Fruit fly (Drosophila melanogaster) whole organism, embryonic: ENCODE results near the gene Bhmt.

Experiments
- Asciz ChIP-seq: fragments of 200-800 bp; sonication (Bioruptor generic); optimal IDR thresholded peaks from 2 replicates; lab custom pipeline; 2017; ENCODE audit warnings: missing biosample characterization, mild to moderate bottlenecking, missing genetic modification characterization, missing genetic modification reagents
- Blimp-1 ChIP-seq: fragments of 200-800 bp; sonication (Bioruptor generic); optimal IDR thresholded peaks from 3 replicates; lab custom pipeline; 2018; ENCODE audit warnings: missing biosample characterization, missing genetic modification characterization, mild to moderate bottlenecking, moderate library complexity, missing genetic modification reagents
- BtbVII ChIP-seq: fragments of 200-800 bp; sonication (Bioruptor generic); optimal IDR thresholded peaks from 3 replicates; lab custom pipeline; 2017; ENCODE audit warnings: missing biosample characterization, mild to moderate bottlenecking, missing genetic modification characterization
- CG10959 ChIP-seq: fragments of 200-800 bp; sonication (Bioruptor generic); IDR thresholded peaks from 2 replicates; pipeline ENCODE4 v1.3.6; 2022; ENCODE audit warnings: missing biosample characterization, missing genetic modification characterization
- CG10979 ChIP-seq: fragments of 200-800 bp; sonication (Bioruptor generic); optimal IDR thresholded peaks from 2 replicates; lab custom pipeline; 2018; ENCODE audit warnings: missing biosample characterization, mild to moderate bottlenecking, missing genetic modification characterization, moderate library complexity
- CG11398 ChIP-seq: fragments of 200-800 bp; sonication (Bioruptor generic); optimal IDR thresholded peaks from 2 replicates; lab custom pipeline; 2016; ENCODE audit warnings: missing biosample characterization, missing genetic modification characterization
- CG12104 ChIP-seq: fragments of 200-800 bp; sonication (Bioruptor generic); optimal IDR thresholded peaks from 3 replicates; lab custom pipeline; 2016; ENCODE audit warnings: missing biosample characterization, missing genetic modification characterization
- CG15011 ChIP-seq: fragments of 200-800 bp; sonication (Bioruptor generic); optimal IDR thresholded peaks from 3 replicates; lab custom pipeline; 2018; ENCODE audit warnings: missing biosample characterization, mild to moderate bottlenecking, missing genetic modification characterization
- CG16815 ChIP-seq: fragments of 200-800 bp; sonication (Bioruptor generic); optimal IDR thresholded peaks from 3 replicates; lab custom pipeline; 2017; ENCODE audit warnings: missing biosample characterization, mild to moderate bottlenecking, missing genetic modification characterization
- CG30020 ChIP-seq: fragments of 200-800 bp; optimal IDR thresholded peaks from 2 replicates; lab custom pipeline; 2019; ENCODE audit warnings: missing biosample characterization, mild to moderate bottlenecking, missing genetic modification characterization, moderate library complexity
- CG30403 ChIP-seq: fragments of 200-800 bp; sonication (Bioruptor generic); optimal IDR thresholded peaks from 3 replicates; lab custom pipeline; 2016; ENCODE audit warnings: missing biosample characterization, missing genetic modification characterization
- CG31365 ChIP-seq: fragments of 200-800 bp; sonication (Bioruptor generic); optimal IDR thresholded peaks from 2 replicates; lab custom pipeline; 2018; ENCODE audit warnings: missing biosample characterization, mild to moderate bottlenecking, missing genetic modification characterization
- CG31441 ChIP-seq: fragments of 200-800 bp; sonication (Bioruptor generic); IDR thresholded peaks from 2 replicates; pipeline ENCODE4 v1.3.6; 2022; ENCODE audit warnings: missing biosample characterization, missing genetic modification characterization
- CG3838 ChIP-seq: fragments of 200-800 bp; sonication (Bioruptor generic); optimal IDR thresholded peaks from 3 replicates; lab custom pipeline; 2016; ENCODE audit warnings: missing biosample characterization, missing genetic modification characterization
- CG4730 ChIP-seq: fragments of 200-800 bp; sonication (Bioruptor generic); IDR thresholded peaks from 2 replicates; pipeline ENCODE4 v1.3.6; 2022; ENCODE audit warnings: missing biosample characterization, missing genetic modification characterization
- CG5180 ChIP-seq: fragments of 200-800 bp; sonication (Bioruptor generic); optimal IDR thresholded peaks from 3 replicates; lab custom pipeline; 2017; ENCODE audit warnings: missing biosample characterization, missing genetic modification characterization, mild to moderate bottlenecking, moderate library complexity, missing genetic modification reagents
- CG5245 ChIP-seq: fragments of 200-800 bp; sonication (Bioruptor generic); optimal IDR thresholded peaks from 3 replicates; lab custom pipeline; 2016; ENCODE audit warnings: missing biosample characterization, missing genetic modification characterization
- CG6654 ChIP-seq: fragments of 200-800 bp; sonication (Bioruptor generic); optimal IDR thresholded peaks from 2 replicates; lab custom pipeline; 2017; ENCODE audit warnings: missing biosample characterization, mild to moderate bottlenecking, missing genetic modification characterization
- CG7372 ChIP-seq: fragments of 200-800 bp; sonication (Bioruptor generic); IDR thresholded peaks from 2 replicates; pipeline ENCODE4 v1.3.6; 2022; ENCODE audit warnings: missing biosample characterization, missing genetic modification characterization
- CG7963 ChIP-seq: fragments of 200-800 bp; sonication (Bioruptor generic); IDR thresholded peaks from 3 replicates; pipeline ENCODE4 v1.3.6; 2022; ENCODE audit warnings: missing biosample characterization, missing genetic modification characterization; ENCODE audit not compliant: partially characterized antibody
- Dek ChIP-seq: fragments of 200-800 bp; sonication (Bioruptor generic); optimal IDR thresholded peaks from 3 replicates; lab custom pipeline; 2019; ENCODE audit warnings: missing biosample characterization, mild to moderate bottlenecking, missing genetic modification characterization, moderate library complexity
- HLH3B ChIP-seq: fragments of 200-800 bp; sonication (Bioruptor generic); IDR thresholded peaks from 2 replicates; pipeline ENCODE4 v1.3.6; 2022; ENCODE audit warnings: missing biosample characterization, missing genetic modification characterization
- Med ChIP-seq: fragments of 200-800 bp; sonication (Bioruptor generic); peaks from one replicate; lab custom pipeline; 2016; ENCODE audit warnings: missing biosample characterization, missing genetic modification characterization, mild to moderate bottlenecking, inconsistent platforms, moderate library complexity
- NK7.1 ChIP-seq: fragments of 200-800 bp; sonication (Bioruptor generic); optimal IDR thresholded peaks from 3 replicates; lab custom pipeline; 2016; ENCODE audit warnings: missing biosample characterization, missing genetic modification characterization
- NfI ChIP-seq: fragments of 200-800 bp; sonication (Bioruptor generic); optimal IDR thresholded peaks from 3 replicates; lab custom pipeline; 2018; ENCODE audit warnings: missing biosample characterization, mild to moderate bottlenecking, missing genetic modification characterization, moderate library complexity
- Ravus ChIP-seq: fragments of 200-800 bp; sonication (Bioruptor generic); IDR thresholded peaks from 2 replicates; pipeline ENCODE4 v1.3.6; 2022; ENCODE audit warnings: missing biosample characterization, missing genetic modification characterization
- ab ChIP-seq: fragments of 200-800 bp; sonication (Bioruptor generic); optimal IDR thresholded peaks from 2 replicates; lab custom pipeline; 2016; ENCODE audit warnings: missing biosample characterization, missing genetic modification characterization
- bab2 ChIP-seq: fragments of 200-800 bp; sonication (Bioruptor generic); optimal IDR thresholded peaks from 2 replicates; lab custom pipeline; 2016; ENCODE audit warnings: missing biosample characterization, missing genetic modification characterization
- chm ChIP-seq: fragments of 200-800 bp; sonication (Bioruptor generic); IDR thresholded peaks from 2 replicates; pipeline ENCODE4 v1.3.6; 2022; ENCODE audit warnings: missing biosample characterization, missing genetic modification characterization
- dpn ChIP-seq, 2 experiments: fragments of 200-800 bp; sonication (Bioruptor generic); optimal IDR thresholded peaks; 3 replicates each; lab custom pipeline; 2016; ENCODE audit warnings: missing biosample characterization in 2 of 2, missing genetic modification characterization in 2 of 2
- ems ChIP-seq: fragments of 200-800 bp; sonication (Bioruptor generic); optimal IDR thresholded peaks from 3 replicates; lab custom pipeline; 2016; ENCODE audit warnings: missing biosample characterization, missing genetic modification characterization
- fd96Cb ChIP-seq: fragments of 200-800 bp; sonication (Bioruptor generic); optimal IDR thresholded peaks from 2 replicates; lab custom pipeline; 2018; ENCODE audit warnings: missing biosample characterization, mild to moderate bottlenecking, missing genetic modification characterization, moderate library complexity
- grau ChIP-seq: fragments of 200-800 bp; optimal IDR thresholded peaks from 3 replicates; lab custom pipeline; 2019; ENCODE audit warnings: missing biosample characterization, mild to moderate bottlenecking, missing genetic modification characterization, moderate library complexity
- gro ChIP-seq: fragments of 200-800 bp; sonication (Bioruptor generic); optimal IDR thresholded peaks from 2 replicates; lab custom pipeline; 2016; ENCODE audit warnings: missing biosample characterization, missing genetic modification characterization
- gsb-n ChIP-seq: fragments of 200-800 bp; sonication (Bioruptor generic); optimal IDR thresholded peaks from 3 replicates; lab custom pipeline; 2018; ENCODE audit warnings: missing biosample characterization, mild to moderate bottlenecking, missing genetic modification characterization
- hb ChIP-seq: fragments of 200-800 bp; sonication (Bioruptor generic); IDR thresholded peaks from 3 replicates; pipeline ENCODE4 v1.3.6; 2022; ENCODE audit warnings: missing biosample characterization, missing genetic modification characterization; ENCODE audit not compliant: partially characterized antibody
- jumu ChIP-seq: fragments of 200-800 bp; sonication (Bioruptor generic); optimal IDR thresholded peaks from 3 replicates; lab custom pipeline; 2016; ENCODE audit warnings: missing biosample characterization, missing genetic modification characterization
- lov ChIP-seq, 2 experiments: fragments of 200-800 bp in 1 of 2; fragments of >200 bp in 1 of 2; sonication (Bioruptor generic) in 1 of 2; IDR thresholded peaks in 1 of 2; optimal IDR thresholded peaks in 1 of 2; 2 replicates in 1 of 2; 3 replicates in 1 of 2; pipeline versions ENCODE4 v1.3.6 to Lab custom; 2017 to 2022; ENCODE audit warnings: missing biosample characterization in 1 of 2, missing genetic modification characterization in 1 of 2
- so ChIP-seq: fragments of 200-800 bp; sonication (Bioruptor generic); IDR thresholded peaks from 3 replicates; pipeline ENCODE4 v1.3.6; 2022; ENCODE audit warnings: missing biosample characterization, missing genetic modification characterization
- sob ChIP-seq: fragments of 200-800 bp; sonication (Bioruptor generic); IDR thresholded peaks from 2 replicates; pipeline ENCODE4 v1.3.6; 2022; ENCODE audit warnings: missing biosample characterization, missing genetic modification characterization
- ssp ChIP-seq: fragments of 200-800 bp; sonication (Bioruptor generic); IDR thresholded peaks from 2 replicates; pipeline ENCODE4 v1.3.6; 2022; ENCODE audit warnings: missing biosample characterization, missing genetic modification characterization
- stwl ChIP-seq: fragments of 200-800 bp; sonication (Bioruptor generic); optimal IDR thresholded peaks from 3 replicates; lab custom pipeline; 2018; ENCODE audit warnings: missing biosample characterization, mild to moderate bottlenecking, missing genetic modification characterization, moderate library complexity
- tgo ChIP-seq: fragments of 200-800 bp; sonication (Bioruptor generic); IDR thresholded peaks from 3 replicates; pipeline ENCODE4 v1.3.6; 2022; ENCODE audit warnings: missing biosample characterization, missing genetic modification characterization
- tio ChIP-seq: fragments of 200-800 bp; sonication (Bioruptor generic); optimal IDR thresholded peaks from 2 replicates; lab custom pipeline; 2017; ENCODE audit warnings: missing biosample characterization, missing genetic modification characterization, inconsistent platforms
- toy ChIP-seq: fragments of 200-800 bp; sonication (Bioruptor generic); IDR thresholded peaks from 2 replicates; pipeline ENCODE4 v1.3.6; 2022; ENCODE audit warnings: missing biosample characterization, missing genetic modification characterization
- trh ChIP-seq: fragments of 200-800 bp; sonication (Bioruptor generic); optimal IDR thresholded peaks from 2 replicates; lab custom pipeline; 2016; ENCODE audit warnings: missing biosample characterization, missing genetic modification characterization
- wdn ChIP-seq: fragments of 200-800 bp; sonication (Bioruptor generic); IDR thresholded peaks from 2 replicates; pipeline ENCODE4 v1.3.6; 2022; ENCODE audit warnings: missing biosample characterization, missing genetic modification characterization
- z ChIP-seq: fragments of 200-800 bp; sonication (Bioruptor generic); IDR thresholded peaks from 3 replicates; pipeline ENCODE4 v1.3.6; 2022; ENCODE audit warnings: missing biosample characterization, missing genetic modification characterization
- zf30C ChIP-seq: fragments of 200-800 bp; sonication (Bioruptor generic); optimal IDR thresholded peaks from 3 replicates; lab custom pipeline; 2018; ENCODE audit warnings: missing biosample characterization, mild to moderate bottlenecking, missing genetic modification characterization

Bhmt gene

DNA sequence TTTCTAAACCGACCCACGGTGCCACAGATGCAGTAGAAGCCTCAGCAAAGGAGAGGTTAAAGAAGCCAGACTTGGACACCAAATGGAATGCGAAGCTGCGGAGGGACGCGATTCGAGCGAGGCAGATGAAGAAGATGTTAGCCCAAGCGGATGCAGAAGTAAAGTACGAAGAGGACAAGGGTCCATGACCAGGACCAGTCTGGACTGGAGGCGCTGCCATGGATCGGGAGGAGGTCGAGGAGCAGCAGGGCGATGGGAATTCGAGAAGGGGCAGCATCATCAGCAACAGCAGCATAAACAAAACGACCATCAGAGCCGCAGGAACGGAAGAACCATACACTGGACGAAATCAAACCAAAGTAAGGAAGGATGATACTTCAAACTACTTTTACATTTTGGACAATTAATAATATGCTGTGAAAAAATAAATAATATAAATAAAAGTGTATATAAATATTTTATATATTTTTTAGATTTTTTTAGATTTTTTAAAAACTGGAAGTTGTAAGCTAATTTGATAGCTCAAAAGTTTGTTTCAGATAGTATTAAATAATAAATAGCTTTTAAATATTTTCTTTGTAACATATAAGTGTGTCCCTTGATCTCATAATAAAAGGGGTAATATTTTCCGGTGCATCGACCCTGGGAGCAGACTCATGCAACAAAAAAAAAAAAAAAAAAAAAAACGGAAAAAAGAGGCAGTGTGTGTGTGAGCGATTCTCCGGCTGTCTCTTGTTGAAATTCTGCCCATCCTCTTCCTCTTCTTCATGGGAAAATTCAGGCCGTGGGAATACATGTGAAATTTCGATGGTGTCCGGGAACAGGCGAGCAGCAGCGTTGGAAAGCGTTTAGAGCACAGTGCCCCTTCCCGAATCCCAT lies 10.2 kb downstream of the Bhmt start (continued):
- TF ChIP-seq CG12104 (GFP tag; lab: Kevin White, UChicago): no peak
- TF ChIP-seq fd96Cb: peak; percentile 25
- TF ChIP-seq CG7372: no peak
- peak; percentile 78; the same call in 2 of the 3 replicates for TF ChIP-seq z (GFP tag; lab: Robert Waterston, UW)
- TF ChIP-seq CG5245 (GFP tag; lab: Kevin White, UChicago): no peak
- TF ChIP-seq CG16815: peak; percentile 7
- no peak for TF ChIP-seq CG7963 (GFP tag; lab: Robert Waterston, UW)
- TF ChIP-seq CG4730: no peak
- no peak for TF ChIP-seq sob (GFP tag; lab: Robert Waterston, UW)
- TF ChIP-seq grau (tag; lab: Kevin White, UChicago): peak; percentile 45
- TF ChIP-seq bab2: no peak
- no peak for TF ChIP-seq NK7.1 (GFP tag; lab: Kevin White, UChicago)
- TF ChIP-seq CG31365: no peak
- TF ChIP-seq dpn (GFP tag; optimal IDR thresholded peaks at IDR 0.05; lab: Kevin White, UChicago): no peak
- TF ChIP-seq CG31441: peak; percentile 58
- TF ChIP-seq stwl (tag; lab: Kevin White, UChicago): no peak
- no peak for TF ChIP-seq CG30403 (GFP tag; lab: Kevin White, UChicago)
- no peak for TF ChIP-seq CG6654 (GFP tag; lab: Kevin White, UChicago)
- TF ChIP-seq CG3838 (GFP tag; lab: Kevin White, UChicago): no peak
- no peak for TF ChIP-seq CG10959 (GFP tag; lab: Robert Waterston, UW)
- no peak for TF ChIP-seq ssp (GFP tag; lab: Robert Waterston, UW)
- TF ChIP-seq CG5180 (GFP tag; lab: Kevin White, UChicago): no peak
- TF ChIP-seq tgo: no peak
- no peak for TF ChIP-seq ab
- no peak for TF ChIP-seq NfI (GFP tag; lab: Kevin White, UChicago)
- TF ChIP-seq CG10979 (tag; lab: Kevin White, UChicago): peak; percentile 70
- TF ChIP-seq gsb-n (tag; lab: Kevin White, UChicago): peak; percentile 61
- TF ChIP-seq lov (optimal IDR thresholded peaks at IDR 0.05; lab: Kevin White, UChicago): no peak
- no peak for TF ChIP-seq lov (GFP tag; IDR thresholded peaks at IDR 0.05; lab: Robert Waterston, UW)
- no peak for TF ChIP-seq gro (GFP tag; lab: Kevin White, UChicago)
- TF ChIP-seq Blimp-1 (GFP tag; lab: Kevin White, UChicago): peak; percentile 50
- no peak for TF ChIP-seq Dek (tag; lab: Kevin White, UChicago)
- TF ChIP-seq trh (GFP tag; lab: Kevin White, UChicago): no peak
- no peak for TF ChIP-seq toy (GFP tag; lab: Robert Waterston, UW)
- TF ChIP-seq wdn (GFP tag; lab: Robert Waterston, UW): no peak
- TF ChIP-seq CG30020: no peak
- no peak for TF ChIP-seq chm (GFP tag; lab: Robert Waterston, UW)
- no peak for TF ChIP-seq so (GFP tag; lab: Robert Waterston, UW)
- TF ChIP-seq HLH3B (GFP tag; lab: Robert Waterston, UW): no peak
- no peak for TF ChIP-seq tio (GFP tag; lab: Kevin White, UChicago)
- no peak for TF ChIP-seq BtbVII
- no peak for TF ChIP-seq Ravus (GFP tag; lab: Robert Waterston, UW)
- no peak for TF ChIP-seq hb
- TF ChIP-seq CG15011 (GFP tag; lab: Kevin White, UChicago): no peak
- peak; percentile 63 for TF ChIP-seq zf30C (GFP tag; lab: Kevin White, UChicago)
- TF ChIP-seq Asciz: no peak
- no peak for TF ChIP-seq Med (GFP tag; lab: Kevin White, UChicago)
- no peak for TF ChIP-seq jumu (GFP tag; lab: Kevin White, UChicago)
- no peak for TF ChIP-seq ems (GFP tag; lab: Kevin White, UChicago)
- TF ChIP-seq CG11398 (GFP tag; lab: Kevin White, UChicago): no peak
